Worm (Caenorhabditis elegans) whole organism, young adult: ENCODE data around the gene arle-14.

Experiments used
- C17E4.6 ChIP-seq: fragments of 200-800 bp; sonication (Bioruptor generic); IDR thresholded peaks from 2 replicates; pipeline ENCODE4 v1.3.6; 2022; ENCODE audit warnings: missing genetic modification reagents, missing genetic modification characterization, missing compliant biosample characterization
- F57A8.1 ChIP-seq: fragments of 200-800 bp; sonication (Bioruptor generic); optimal IDR thresholded peaks from 2 replicates; lab custom pipeline; 2018; ENCODE audit warnings: mild to moderate bottlenecking, missing genetic modification characterization, moderate library complexity, missing compliant biosample characterization
- T07F8.4 ChIP-seq: sonication (generic microtip); optimal IDR thresholded peaks from 2 replicates; lab custom pipeline; 2016; ENCODE audit warnings: mild to moderate bottlenecking, missing genetic modification characterization, moderate library complexity, missing compliant biosample characterization
- Y53F4B.3 ChIP-seq: fragments of 200-800 bp; sonication (Bioruptor generic); IDR thresholded peaks from 2 replicates; pipeline ENCODE4 v1.3.6; 2022; ENCODE audit warnings: missing genetic modification reagents, missing genetic modification characterization, missing compliant biosample characterization
- akir-1 ChIP-seq: fragments of 200-800 bp; sonication (Bioruptor generic); optimal IDR thresholded peaks from 2 replicates; lab custom pipeline; 2018; ENCODE audit warnings: mild to moderate bottlenecking, missing genetic modification characterization, moderate library complexity, missing compliant biosample characterization
- ama-1 ChIP-seq, 3 experiments: fragments of 150-350 bp in 1 of 3; sonication (generic microtip) in 2 of 3; optimal IDR thresholded peaks; 2 replicates each; lab custom pipeline; 2014 to 2018; ENCODE audit warnings: missing biosample characterization in 2 of 3, missing genetic modification characterization in 2 of 3, missing genetic modification reagents in 2 of 3
- atf-7 ChIP-seq: sonication (generic microtip); optimal IDR thresholded peaks from 2 replicates; lab custom pipeline; 2017; ENCODE audit warnings: mild to moderate bottlenecking, missing genetic modification characterization, missing compliant biosample characterization
- bed-1 ChIP-seq: fragments of 200-800 bp; sonication (Bioruptor generic); IDR thresholded peaks from 2 replicates; pipeline ENCODE4 v1.3.6; 2022; ENCODE audit warnings: missing genetic modification reagents, missing genetic modification characterization, missing compliant biosample characterization
- ccch-3 ChIP-seq: fragments of 200-800 bp; sonication (Bioruptor generic); optimal IDR thresholded peaks from 2 replicates; lab custom pipeline; 2018; ENCODE audit warnings: mild to moderate bottlenecking, missing genetic modification characterization, missing compliant biosample characterization
- dpl-1 ChIP-seq: fragments of 150-350 bp; optimal IDR thresholded peaks from 2 replicates; lab custom pipeline; 2014; ENCODE audit warnings: missing biosample characterization, missing genetic modification reagents, missing genetic modification characterization
- egl-18 ChIP-seq: fragments of 200-800 bp; sonication (Bioruptor generic); IDR thresholded peaks from 2 replicates; pipeline ENCODE4 v1.3.6; 2022; ENCODE audit warnings: missing genetic modification reagents, missing genetic modification characterization, missing compliant biosample characterization
- gei-17 ChIP-seq: fragments of 200-800 bp; sonication (Bioruptor generic); optimal IDR thresholded peaks from 2 replicates; lab custom pipeline; 2018; ENCODE audit warnings: mild to moderate bottlenecking, missing genetic modification characterization, missing compliant biosample characterization
- lin-40 ChIP-seq: sonication (generic microtip); optimal IDR thresholded peaks from 2 replicates; lab custom pipeline; 2016; ENCODE audit warnings: missing genetic modification characterization, mild to moderate bottlenecking, missing compliant biosample characterization, missing genotype, missing genetic modification reagents
- madf-8 ChIP-seq: fragments of 200-800 bp; sonication (Bioruptor generic); conservative IDR thresholded peaks from 2 replicates; pipeline ENCODE4 v1.3.6; 2022; ENCODE audit warnings: missing genetic modification reagents, missing genetic modification characterization, missing compliant biosample characterization
- nhr-27 ChIP-seq: fragments of 200-800 bp; sonication (Bioruptor generic); optimal IDR thresholded peaks from 2 replicates; lab custom pipeline; 2018; ENCODE audit warnings: mild to moderate bottlenecking, missing genetic modification characterization, moderate library complexity, missing compliant biosample characterization
- nhr-80 ChIP-seq: sonication (generic microtip); optimal IDR thresholded peaks from 2 replicates; lab custom pipeline; 2016; ENCODE audit warnings: missing genetic modification characterization, missing compliant biosample characterization
- sdz-38 ChIP-seq: sonication (generic microtip); optimal IDR thresholded peaks from 2 replicates; lab custom pipeline; 2016; ENCODE audit warnings: missing genotype, missing genetic modification characterization, missing compliant biosample characterization
- snpc-3.4 ChIP-seq: sonication (generic microtip); optimal IDR thresholded peaks from 2 replicates; lab custom pipeline; 2017; ENCODE audit warnings: missing genetic modification characterization, mild to moderate bottlenecking, missing compliant biosample characterization, antibody characterized with exemption, moderate library complexity, missing genotype, missing genetic modification reagents
- snpc-4 ChIP-seq, 5 experiments: fragments of 150-350 bp in 1 of 5; sonication (generic microtip) in 4 of 5; optimal IDR thresholded peaks; 2 replicates each; lab custom pipeline; 2014 to 2018; ENCODE audit warnings: missing genetic modification characterization in 5 of 5, missing biosample characterization in 3 of 5, antibody characterized with exemption in 2 of 5, mild to moderate bottlenecking in 2 of 5, missing compliant biosample characterization in 2 of 5, missing genotype in 2 of 5, moderate library complexity in 2 of 5, missing genetic modification reagents in 1 of 5
- sptf-2 ChIP-seq: fragments of 200-800 bp; sonication (Bioruptor generic); optimal IDR thresholded peaks from 2 replicates; lab custom pipeline; 2018; ENCODE audit warnings: mild to moderate bottlenecking, missing genetic modification characterization, missing compliant biosample characterization
- tlf-1 ChIP-seq: fragments of 200-800 bp; sonication (Bioruptor generic); optimal IDR thresholded peaks from 2 replicates; lab custom pipeline; 2018; ENCODE audit warnings: mild to moderate bottlenecking, missing genetic modification characterization, missing compliant biosample characterization
- unc-130 ChIP-seq: sonication (generic microtip); optimal IDR thresholded peaks from 2 replicates; lab custom pipeline; 2016; ENCODE audit warnings: missing genetic modification reagents, missing genetic modification characterization, missing compliant biosample characterization
- zim-3 ChIP-seq: sonication (generic microtip); optimal IDR thresholded peaks from 2 replicates; lab custom pipeline; 2017; ENCODE audit warnings: mild to moderate bottlenecking, missing genetic modification characterization, moderate library complexity, missing compliant biosample characterization
- ztf-22 ChIP-seq: fragments of 200-800 bp; sonication (Bioruptor generic); optimal IDR thresholded peaks from 2 replicates; lab custom pipeline; 2018; ENCODE audit warnings: mild to moderate bottlenecking, missing genetic modification characterization, moderate library complexity, missing compliant biosample characterization

arle-14 gene

ce11 chrIII:5730980-5731636 is 38.4 kb downstream of the arle-14 start, which contains the start of the genes B0244.9 and B0244.7:
B0244.9 (minus strand) TSS chrIII:5731030.
B0244.7 (plus strand) TSS chrIII:5731501.
- peak; percentile 16 for TF ChIP-seq nhr-80 (tag; lab: Kevin White, UChicago)
- TF ChIP-seq atf-7 (tag; lab: Kevin White, UChicago) = no peak

ce11 chrIII:5732925-5733324 is 40.2 kb downstream of the arle-14 start, which contains the start of gene B0244.17:
B0244.17 (plus strand) TSS chrIII:5733225.
- TF ChIP-seq nhr-80 (tag; lab: Kevin White, UChicago) (peak; percentile 0), lin-40 (no peak), gei-17 (GFP tag; lab: Kevin White, UChicago) (no peak), unc-130 (GFP tag; lab: Kevin White, UChicago) (no peak)

ce11 chrIII:5734328-5734727 is 41.6 kb downstream of the arle-14 start:
- TF ChIP-seq egl-18 (GFP tag; lab: Robert Waterston, UW) (no peak), snpc-4 (GFP tag; optimal IDR thresholded peaks at IDR 0.05; lab: Kevin White, UChicago) (no peak), snpc-4 (tag; optimal IDR thresholded peaks at IDR 0.05; lab: Kevin White, UChicago) (peak in 2 of 4 experiments; percentile 45 to 66)
- TF ChIP-seq, all 124 proteins: peak for 1

ce11 chrIII:5734905-5735304 is 42.2 kb downstream of the arle-14 start, which contains the start of gene B0244.10:
B0244.10 (plus strand) TSS chrIII:5735158.
- TF ChIP-seq Y53F4B.3 (no peak), nhr-80 (tag; lab: Kevin White, UChicago) (peak; percentile 49)

ce11 chrIII:5737708-5738107 is 45.0 kb downstream of the arle-14 start, which contains the start of gene B0244.6:
B0244.6 (plus strand) TSS chrIII:5738008.
- TF ChIP-seq ztf-22 (GFP tag; lab: Kevin White, UChicago) = no peak
- TF ChIP-seq ccch-3 (GFP tag; lab: Kevin White, UChicago) = no peak
- no peak for TF ChIP-seq akir-1 (GFP tag; lab: Kevin White, UChicago)
- no peak for TF ChIP-seq snpc-4 (GFP tag; optimal IDR thresholded peaks at IDR 0.05; lab: Kevin White, UChicago)
- TF ChIP-seq snpc-4 (tag; optimal IDR thresholded peaks at IDR 0.05; lab: Kevin White, UChicago) = no peak
- no peak for TF ChIP-seq sdz-38 (tag; lab: Kevin White, UChicago)
- no peak for TF ChIP-seq nhr-27 (tag; lab: Kevin White, UChicago)
- TF ChIP-seq snpc-3.4 = no peak
- TF ChIP-seq, all 124 proteins: peak for 0

ce11 chrIII:5740666-5741065 is 48.0 kb downstream of the arle-14 start, which contains the start of gene B0244.16:
B0244.16 (plus strand) TSS chrIII:5740966.
- TF ChIP-seq akir-1 (GFP tag; lab: Kevin White, UChicago) = no peak
- TF ChIP-seq zim-3 (tag; lab: Kevin White, UChicago) = no peak
- TF ChIP-seq C17E4.6 (GFP tag; lab: Robert Waterston, UW) = no peak

- no peak for TF ChIP-seq F57A8.1 (GFP tag; lab: Kevin White, UChicago)
- no peak for TF ChIP-seq unc-130 (GFP tag; lab: Kevin White, UChicago)
- no peak for TF ChIP-seq sptf-2 (GFP tag; lab: Kevin White, UChicago)
- TF ChIP-seq bed-1 (GFP tag; lab: Robert Waterston, UW) = no peak
- TF ChIP-seq tlf-1 = no peak
- no peak for TF ChIP-seq dpl-1 (GFP tag; lab: Kevin White, UChicago)
- TF ChIP-seq T07F8.4 (tag; lab: Kevin White, UChicago) = no peak
- TF ChIP-seq madf-8 = no peak
- no peak for TF ChIP-seq ama-1 (optimal IDR thresholded peaks at IDR 0.05; lab: Kevin White, UChicago)
- no peak for TF ChIP-seq ama-1 (GFP tag; optimal IDR thresholded peaks at IDR 0.05; lab: Kevin White, UChicago)
Measured at ce11 chrIII:5743084-5743483, 50.4 kb downstream of the arle-14 start, which contains the start of gene B0244.15. B0244.15 (plus strand) TSS chrIII:5743384.
